Worm (Caenorhabditis elegans): ENCODE data around the gene Y43E12A.2.
A peak's percentile ranks its signal among the peaks of the same experiment; 100 is the strongest.

The Y43E12A.2 gene

DNA sequence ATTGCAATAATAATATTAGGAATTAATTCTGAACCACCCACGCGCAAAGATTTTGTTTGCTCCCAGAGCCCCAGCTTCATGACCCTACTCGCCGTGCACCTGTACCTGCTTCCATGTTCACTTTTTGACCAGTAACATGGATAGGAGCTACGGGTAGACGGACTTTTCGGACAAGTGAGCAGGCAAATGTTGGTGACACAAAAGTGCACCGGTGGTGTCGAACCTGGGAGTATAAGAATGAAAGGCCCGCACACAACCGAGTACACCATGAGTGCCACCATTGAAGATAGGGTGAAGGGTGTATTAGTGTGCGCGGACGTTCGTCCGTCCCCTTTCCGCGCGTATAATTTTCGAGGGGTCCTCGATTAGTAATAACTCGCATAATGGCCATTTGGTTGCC, 44.1 kb downstream of the Y43E12A.2 start:
- TF ChIP-seq med-1 (GFP tag; optimal IDR thresholded peaks at IDR 0.05; ENCODE audit: insufficient read depth) (peak; percentile 94), tab-1 (GFP tag; IDR thresholded peaks at IDR 0.05) (peak; percentile 100), ztf-29 (GFP tag; IDR thresholded peaks at IDR 0.05) (peak; percentile 97), flt-1 (GFP tag; IDR thresholded peaks at IDR 0.05) (peak; percentile 99), klf-2 (GFP tag; conservative IDR thresholded peaks at IDR 0.05) (peak; percentile 97), ref-1 (GFP tag; conservative IDR thresholded peaks at IDR 0.05) (peak; percentile 99), ztf-23 (GFP tag; IDR thresholded peaks at IDR 0.05) (peak; percentile 97), T22C8.4 (GFP tag; IDR thresholded peaks at IDR 0.05) (peak; percentile 96), cog-1 (tag; optimal IDR thresholded peaks at IDR 0.05) (peak; percentile 99)

DNA sequence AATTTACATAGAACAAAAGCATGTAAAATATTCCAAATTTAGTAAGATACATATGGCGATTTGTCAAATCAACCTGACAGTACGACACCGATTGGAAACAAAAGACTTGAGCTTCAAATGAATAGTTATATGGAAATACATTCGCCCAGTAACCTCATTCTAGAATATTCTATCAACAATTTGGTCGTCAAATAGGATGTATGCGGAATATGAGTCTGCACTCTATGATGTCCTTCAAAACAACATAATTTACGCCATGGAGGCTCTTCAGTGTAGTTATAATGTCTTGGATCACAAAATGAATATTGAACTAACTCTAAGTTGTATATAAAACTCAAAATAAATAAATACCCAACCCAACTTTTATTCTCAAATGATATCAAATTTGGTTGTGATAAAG, 44.8 kb downstream of the Y43E12A.2 start:
- TF ChIP-seq T22C8.4 (GFP tag; IDR thresholded peaks at IDR 0.05) (0 out of 2 replicates have a peak, but pooled peaks have one; percentile 11), ztf-23 (GFP tag; IDR thresholded peaks at IDR 0.05) (no peak)

DNA sequence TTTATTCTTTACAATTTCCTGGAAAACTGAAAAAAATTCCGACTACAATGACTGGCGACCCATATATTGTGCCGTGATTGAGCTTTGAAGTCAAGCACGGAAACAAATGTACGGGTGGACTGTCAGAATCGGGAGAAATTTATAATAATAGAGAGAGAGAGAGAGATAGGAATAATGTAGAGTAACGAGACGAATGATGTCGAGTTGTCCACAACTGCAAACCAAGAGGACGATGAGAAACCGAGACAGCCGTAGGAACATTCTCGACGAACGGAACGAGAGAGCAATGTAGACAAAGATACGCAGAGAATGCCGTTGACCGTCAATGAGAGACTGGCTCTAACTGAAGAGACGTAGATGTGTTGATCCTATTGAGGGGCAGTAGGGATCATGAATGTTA, 45.7 kb downstream of the Y43E12A.2 start:
- TF ChIP-seq ztf-23 (GFP tag; IDR thresholded peaks at IDR 0.05) = no peak
- no peak for TF ChIP-seq T22C8.4 (GFP tag; IDR thresholded peaks at IDR 0.05)
- TF ChIP-seq flt-1 (GFP tag; IDR thresholded peaks at IDR 0.05) = peak; percentile 76; the same call in 1 of the 2 replicates
- peak; percentile 76 for TF ChIP-seq cog-1 (tag; optimal IDR thresholded peaks at IDR 0.05)
- TF ChIP-seq klf-2 (GFP tag; conservative IDR thresholded peaks at IDR 0.05) = no peak

DNA sequence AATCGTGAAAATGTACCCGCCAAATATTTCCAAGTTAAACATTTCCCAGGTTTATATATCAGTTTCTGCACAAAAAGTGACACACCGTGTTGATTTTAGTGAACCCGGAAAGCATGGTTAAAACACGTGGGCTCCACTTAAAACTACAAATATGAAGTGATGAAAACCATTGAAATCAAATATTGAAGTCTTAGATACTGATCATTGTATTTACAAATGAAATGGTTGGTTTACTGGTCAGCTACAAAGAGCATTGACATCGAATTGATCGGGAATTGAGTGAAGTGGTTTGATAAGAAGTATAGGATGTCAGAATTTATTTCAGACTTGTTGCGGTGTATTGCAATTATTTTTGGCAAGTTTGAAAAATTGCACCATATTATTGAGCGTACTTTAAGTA, 47.6 kb downstream of the Y43E12A.2 start, which contains the start of gene hrg-5:
TSS of gene hrg-5 (minus strand) at position 17 of the 400 bp plus-strand sequence.
- TF ChIP-seq cog-1 (tag; optimal IDR thresholded peaks at IDR 0.05) (no peak), ztf-29 (GFP tag; IDR thresholded peaks at IDR 0.05) (no peak), T22C8.4 (GFP tag; IDR thresholded peaks at IDR 0.05) (no peak), tab-1 (GFP tag; IDR thresholded peaks at IDR 0.05) (no peak), med-1 (GFP tag; optimal IDR thresholded peaks at IDR 0.05; ENCODE audit: insufficient read depth) (no peak), ztf-23 (GFP tag; IDR thresholded peaks at IDR 0.05) (no peak), flt-1 (GFP tag; IDR thresholded peaks at IDR 0.05) (no peak), ref-1 (GFP tag; conservative IDR thresholded peaks at IDR 0.05) (no peak), klf-2 (GFP tag; conservative IDR thresholded peaks at IDR 0.05) (no peak)

DNA sequence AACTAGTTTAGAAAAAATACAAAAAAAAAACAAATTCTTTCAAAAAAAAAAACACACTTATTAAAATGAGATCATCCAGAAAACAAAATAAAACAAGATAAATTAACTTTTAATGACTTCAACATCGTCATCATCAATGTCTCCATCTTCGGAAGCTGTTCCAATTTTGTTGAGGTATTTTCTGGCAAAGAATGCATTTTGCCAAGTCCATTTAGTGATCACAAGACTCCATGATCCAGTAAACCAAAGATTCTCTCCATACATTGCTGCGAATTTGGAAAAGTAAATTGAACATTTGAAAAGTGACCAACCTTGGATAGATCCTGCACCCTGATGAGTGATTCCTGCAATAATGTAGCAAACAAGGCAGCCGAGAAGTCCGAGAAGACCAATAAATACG, 48.3 kb downstream of the Y43E12A.2 start:
- TF ChIP-seq ztf-23 (GFP tag; IDR thresholded peaks at IDR 0.05) = no peak
- no peak for TF ChIP-seq klf-2 (GFP tag; conservative IDR thresholded peaks at IDR 0.05)
- no peak for TF ChIP-seq tab-1 (GFP tag; IDR thresholded peaks at IDR 0.05)
- TF ChIP-seq cog-1 (tag; optimal IDR thresholded peaks at IDR 0.05) = no peak
- no peak for TF ChIP-seq T22C8.4 (GFP tag; IDR thresholded peaks at IDR 0.05)
- no peak for TF ChIP-seq ref-1 (GFP tag; conservative IDR thresholded peaks at IDR 0.05)
- no peak for TF ChIP-seq med-1 (GFP tag; optimal IDR thresholded peaks at IDR 0.05; ENCODE audit: insufficient read depth)
- no peak for TF ChIP-seq ztf-29 (GFP tag; IDR thresholded peaks at IDR 0.05)
- TF ChIP-seq flt-1 (GFP tag; IDR thresholded peaks at IDR 0.05) = no peak

- TF ChIP-seq flt-1 (GFP tag; IDR thresholded peaks at IDR 0.05) (no peak), klf-2 (GFP tag; conservative IDR thresholded peaks at IDR 0.05) (no peak), T22C8.4 (GFP tag; IDR thresholded peaks at IDR 0.05) (no peak), ztf-23 (GFP tag; IDR thresholded peaks at IDR 0.05) (no peak), med-1 (GFP tag; optimal IDR thresholded peaks at IDR 0.05; ENCODE audit: insufficient read depth) (no peak), ztf-29 (GFP tag; IDR thresholded peaks at IDR 0.05) (no peak), ref-1 (GFP tag; conservative IDR thresholded peaks at IDR 0.05) (no peak), tab-1 (GFP tag; IDR thresholded peaks at IDR 0.05) (no peak), cog-1 (tag; optimal IDR thresholded peaks at IDR 0.05) (no peak)
Measured at ce11 chrIV:11030893-11031292, 49.0 kb downstream of the Y43E12A.2 start, which contains the start of gene hrg-4. hrg-4 (minus strand) TSS chrIV:11030993.

DNA sequence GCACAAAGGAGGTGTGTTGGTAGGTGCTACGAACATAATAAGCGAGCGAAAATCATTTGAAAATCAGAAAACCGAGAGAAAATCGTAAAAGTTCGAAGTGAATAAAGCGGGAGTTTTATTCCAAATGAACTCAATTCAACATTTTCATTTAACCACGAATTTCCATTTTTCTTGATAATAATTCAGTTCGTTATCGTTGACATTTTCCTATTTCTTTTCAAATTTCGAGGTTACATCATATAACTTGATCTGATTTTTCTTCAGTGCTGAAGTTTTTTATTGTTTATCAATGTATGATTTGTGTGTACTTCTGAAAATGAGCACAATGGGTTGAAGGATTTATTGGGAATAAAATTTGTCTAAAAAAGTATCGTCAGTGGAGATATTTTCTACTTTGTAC, 49.8 kb downstream of the Y43E12A.2 start:
- TF ChIP-seq flt-1 (GFP tag; IDR thresholded peaks at IDR 0.05) = no peak
- TF ChIP-seq cog-1 (tag; optimal IDR thresholded peaks at IDR 0.05) = no peak
- no peak for TF ChIP-seq ztf-23 (GFP tag; IDR thresholded peaks at IDR 0.05)

DNA sequence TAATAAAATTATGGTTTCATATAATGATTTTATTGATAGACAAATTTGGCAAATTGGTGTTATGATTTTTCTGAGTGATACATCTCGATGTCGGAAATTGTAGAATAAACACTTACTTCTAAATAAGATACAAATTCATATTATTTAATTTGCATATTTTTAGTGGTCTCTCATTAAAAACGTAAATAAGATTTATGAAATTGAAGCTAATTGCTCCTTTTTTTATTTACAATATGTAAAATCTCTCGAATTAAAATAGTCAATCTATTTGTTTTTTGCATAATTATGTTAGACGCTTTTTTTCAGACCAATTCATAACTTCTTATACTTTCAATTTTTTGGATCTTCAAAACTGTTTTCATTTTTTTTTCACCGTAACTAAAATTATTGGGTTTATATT, 50.4 kb downstream of the Y43E12A.2 start, which contains the start of gene hrg-6:
TSS of gene hrg-6 (plus strand) at position 301 of the 400 bp plus-strand sequence.
- TF ChIP-seq flt-1 (GFP tag; IDR thresholded peaks at IDR 0.05) (no peak), T22C8.4 (GFP tag; IDR thresholded peaks at IDR 0.05) (no peak)

All from whole organism, midembryonic.